Worm (Caenorhabditis elegans) whole organism, L4/young adult: ENCODE data around the gene K10G4.5.

ENCODE experiments used
- dao-5 ChIP-seq: sonication (generic microtip); optimal IDR thresholded peaks from 2 replicates; lab custom pipeline; 2016; ENCODE audit warnings: missing genotype, missing genetic modification characterization, moderate library complexity, missing compliant biosample characterization
- him-1 ChIP-seq: sonication (generic microtip); optimal IDR thresholded peaks from 2 replicates; lab custom pipeline; 2016; ENCODE audit warnings: missing genotype, missing genetic modification reagents, missing genetic modification characterization, missing compliant biosample characterization

ce11 chrV:17331340-17331739 lies 30.1 kb upstream of the K10G4.5 start, which contains the start of gene fbxa-185:
- TF ChIP-seq dao-5 (no peak), him-1 (tag; lab: Kevin White, UChicago) (no peak)
